Fruit fly (Drosophila melanogaster) whole organism: ENCODE results near the gene Ugt37C2.

ENCODE experiments used
- CG8478 ChIP-seq: fragments of >200 bp; optimal IDR thresholded peaks from 2 replicates; lab custom pipeline; 2018; ENCODE audit warnings: inconsistent platforms
- Dll ChIP-seq: fragments of >200 bp; optimal IDR thresholded peaks from 2 replicates; lab custom pipeline; 2017
- pan ChIP-seq: fragments of >200 bp; optimal IDR thresholded peaks from 2 replicates; lab custom pipeline; 2017
- psq ChIP-seq: fragments of >200 bp; optimal IDR thresholded peaks from 2 replicates; lab custom pipeline; 2017
- usp ChIP-seq: fragments of >200 bp; optimal IDR thresholded peaks from 2 replicates; lab custom pipeline; 2017; ENCODE audit warnings: missing biosample characterization, missing genetic modification characterization, mixed read lengths

DNA sequence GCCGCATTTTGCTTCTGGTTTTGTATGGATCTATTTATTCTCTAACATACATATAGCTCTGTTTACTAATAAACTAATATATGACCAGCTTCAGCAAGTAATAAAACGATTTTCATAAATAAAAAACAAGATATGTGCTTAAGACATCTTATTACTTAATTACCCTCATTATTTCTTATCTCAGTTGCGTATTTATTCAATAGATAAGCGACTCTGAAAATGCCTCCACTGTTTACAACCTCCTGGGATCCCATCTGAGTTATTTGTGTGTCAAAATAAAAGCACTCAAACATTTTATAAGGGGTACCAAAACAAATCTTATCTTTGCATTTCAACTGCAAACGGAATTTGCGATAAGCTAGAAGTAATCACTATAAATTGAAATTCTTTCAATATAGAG is 25.7 kb downstream of the Ugt37C2 start:
- TF ChIP-seq pan (lab: Kevin White, UChicago): no peak
- no peak for TF ChIP-seq Dll
- TF ChIP-seq usp (GFP tag; lab: Kevin White, UChicago): no peak
- TF ChIP-seq CG8478 (lab: Kevin White, UChicago): no peak
- no peak for TF ChIP-seq psq (lab: Kevin White, UChicago)
